Worm (Caenorhabditis elegans): ENCODE measurements around the gene F09F9.2.

The F09F9.2 gene

ce11 chrX:4145051-4145826, 34.0 kb upstream of the F09F9.2 start (continued):
- TF ChIP-seq fos-1 (tag; optimal IDR thresholded peaks at IDR 0.05) (peak; percentile 75), R02D3.7 (tag; optimal IDR thresholded peaks at IDR 0.05) (no peak), zag-1 (tag; optimal IDR thresholded peaks at IDR 0.05) (peak; percentile 30), mbf-1 (tag; optimal IDR thresholded peaks at IDR 0.05) (no peak), Y55F3AM.14 (GFP tag; optimal IDR thresholded peaks at IDR 0.05) (peak; percentile 30), crh-2 (tag; optimal IDR thresholded peaks at IDR 0.05) (peak; percentile 80), lsy-2 (tag; optimal IDR thresholded peaks at IDR 0.05) (peak in 1 of 2 experiments; percentile 53)

- TF ChIP-seq sma-9 (GFP tag; optimal IDR thresholded peaks at IDR 0.05) = peak; percentile 78
- no peak for TF ChIP-seq sma-9 (tag; optimal IDR thresholded peaks at IDR 0.05)
- TF ChIP-seq fos-1 (tag; optimal IDR thresholded peaks at IDR 0.05) = peak; percentile 30
- peak; percentile 75 for TF ChIP-seq nhr-25 (tag; optimal IDR thresholded peaks at IDR 0.05)
- TF ChIP-seq aly-2 (tag; optimal IDR thresholded peaks at IDR 0.05) = no peak
- peak; percentile 26 for TF ChIP-seq crh-2 (tag; optimal IDR thresholded peaks at IDR 0.05)
- TF ChIP-seq ceh-16 (tag; optimal IDR thresholded peaks at IDR 0.05) = no peak
- TF ChIP-seq nhr-129 (tag; optimal IDR thresholded peaks at IDR 0.05) = peak; percentile 41
- peak; percentile 6 for TF ChIP-seq F13H6.1 (tag; optimal IDR thresholded peaks at IDR 0.05)
- TF ChIP-seq skn-1 (tag; optimal IDR thresholded peaks at IDR 0.05) = no peak
- peak; percentile 48 for TF ChIP-seq sma-3 (GFP tag; optimal IDR thresholded peaks at IDR 0.05)
- TF ChIP-seq gmeb-1 (tag; optimal IDR thresholded peaks at IDR 0.05) = peak; percentile 30
These were observed 33.0 kb upstream of the F09F9.2 start for ce11 chrX:4144136-4144781.

- TF ChIP-seq nhr-25 (tag; optimal IDR thresholded peaks at IDR 0.05) (peak; percentile 78), mdl-1 (tag; optimal IDR thresholded peaks at IDR 0.05) (no peak), sem-4 (tag; optimal IDR thresholded peaks at IDR 0.05) (no peak), sma-9 (GFP tag; optimal IDR thresholded peaks at IDR 0.05) (peak; percentile 30), sma-9 (tag; optimal IDR thresholded peaks at IDR 0.05) (no peak), elt-1 (tag; optimal IDR thresholded peaks at IDR 0.05) (no peak), lsy-2 (tag; optimal IDR thresholded peaks at IDR 0.05) (peak in 1 of 2 experiments; percentile 12), egl-27 (tag; optimal IDR thresholded peaks at IDR 0.05) (no peak), unc-39 (tag; optimal IDR thresholded peaks at IDR 0.05) (no peak), Y55F3AM.14 (GFP tag; optimal IDR thresholded peaks at IDR 0.05) (no peak), nhr-129 (tag; optimal IDR thresholded peaks at IDR 0.05) (peak; percentile 3), ztf-1 (GFP tag; conservative IDR thresholded peaks at IDR 0.05) (no peak), nhr-10 (tag; optimal IDR thresholded peaks at IDR 0.05) (no peak), ztf-4 (tag; optimal IDR thresholded peaks at IDR 0.05) (peak; percentile 70), ama-1 (optimal IDR thresholded peaks at IDR 0.05) (peak; percentile 37), ZK546.5 (tag; optimal IDR thresholded peaks at IDR 0.05) (no peak), blmp-1 (tag; optimal IDR thresholded peaks at IDR 0.05; ENCODE audit: insufficient read depth) (peak; percentile 41), ceh-82 (tag; optimal IDR thresholded peaks at IDR 0.05) (no peak), nhr-6 (tag; optimal IDR thresholded peaks at IDR 0.05) (no peak), gmeb-1 (tag; optimal IDR thresholded peaks at IDR 0.05) (no peak), F13H6.1 (tag; optimal IDR thresholded peaks at IDR 0.05) (no peak), fos-1 (tag; optimal IDR thresholded peaks at IDR 0.05) (no peak), lin-11 (tag; optimal IDR thresholded peaks at IDR 0.05) (no peak), sma-3 (GFP tag; optimal IDR thresholded peaks at IDR 0.05) (no peak), nhr-21 (tag; optimal IDR thresholded peaks at IDR 0.05) (no peak)
These were observed 32.2 kb upstream of the F09F9.2 start for ce11 chrX:4143260-4144018.

- TF ChIP-seq sma-9 (GFP tag; optimal IDR thresholded peaks at IDR 0.05) = peak; percentile 74
- TF ChIP-seq sma-9 (tag; optimal IDR thresholded peaks at IDR 0.05) = no peak
- TF ChIP-seq snpc-4 (tag; optimal IDR thresholded peaks at IDR 0.05) = no peak
- TF ChIP-seq Y55F3AM.14 (GFP tag; optimal IDR thresholded peaks at IDR 0.05) = no peak
- TF ChIP-seq skn-1 (tag; optimal IDR thresholded peaks at IDR 0.05) = no peak
- TF ChIP-seq peb-1 (tag; optimal IDR thresholded peaks at IDR 0.05) = no peak
- TF ChIP-seq nhr-23 (tag; optimal IDR thresholded peaks at IDR 0.05) = no peak
- TF ChIP-seq nhr-77 (tag; optimal IDR thresholded peaks at IDR 0.05) = no peak
- peak; percentile 80 for TF ChIP-seq ztf-4 (tag; optimal IDR thresholded peaks at IDR 0.05)
- TF ChIP-seq blmp-1 (tag; optimal IDR thresholded peaks at IDR 0.05; ENCODE audit: insufficient read depth) = no peak
- no peak for TF ChIP-seq elt-3 (tag; optimal IDR thresholded peaks at IDR 0.05)
- TF ChIP-seq lsy-2 (tag; optimal IDR thresholded peaks at IDR 0.05) = peak in 1 of 2 experiments; percentile 64
- TF ChIP-seq nhr-237 (tag; optimal IDR thresholded peaks at IDR 0.05) = no peak
- TF ChIP-seq ceh-16 (tag; optimal IDR thresholded peaks at IDR 0.05) = no peak
- TF ChIP-seq lin-11 (tag; optimal IDR thresholded peaks at IDR 0.05) = peak; percentile 74
- no peak for TF ChIP-seq ztf-11 (tag; optimal IDR thresholded peaks at IDR 0.05)
- TF ChIP-seq ZK546.5 (tag; optimal IDR thresholded peaks at IDR 0.05) = no peak
- no peak for TF ChIP-seq sma-3 (GFP tag; optimal IDR thresholded peaks at IDR 0.05)
- TF ChIP-seq nhr-6 (tag; optimal IDR thresholded peaks at IDR 0.05) = peak; percentile 42
- no peak for TF ChIP-seq elt-1 (tag; optimal IDR thresholded peaks at IDR 0.05)
- no peak for TF ChIP-seq egl-27 (tag; optimal IDR thresholded peaks at IDR 0.05)
- peak; percentile 99 for TF ChIP-seq crh-2 (tag; optimal IDR thresholded peaks at IDR 0.05)
- TF ChIP-seq ama-1 (optimal IDR thresholded peaks at IDR 0.05) = no peak
- peak; percentile 35 for TF ChIP-seq fos-1 (tag; optimal IDR thresholded peaks at IDR 0.05)
- TF ChIP-seq mbf-1 (tag; optimal IDR thresholded peaks at IDR 0.05) = no peak
- no peak for TF ChIP-seq unc-55 (GFP tag; optimal IDR thresholded peaks at IDR 0.05)
These were observed 31.5 kb upstream of the F09F9.2 start for ce11 chrX:4142648-4143259.

Data from whole organism, L2 larva.